Worm (Caenorhabditis elegans) whole organism, midembryonic: ENCODE measurements around the gene clc-28.

Source experiments
- T22C8.4 ChIP-seq: fragments of 200-800 bp; sonication (Bioruptor generic); IDR thresholded peaks from 2 replicates; pipeline ENCODE4 v1.3.6; 2022; ENCODE audit warnings: missing genetic modification characterization, missing compliant biosample characterization
- flt-1 ChIP-seq: fragments of 200-800 bp; sonication (Bioruptor generic); IDR thresholded peaks from 2 replicates; pipeline ENCODE4 v1.3.6; 2022; ENCODE audit warnings: missing genetic modification characterization, missing compliant biosample characterization
- med-1 ChIP-seq: sonication (generic microtip); optimal IDR thresholded peaks from 2 replicates; lab custom pipeline; 2017; ENCODE audit warnings: missing genetic modification characterization, mild to moderate bottlenecking, missing compliant biosample characterization, antibody characterized with exemption, missing genetic modification reagents; ENCODE audit not compliant: insufficient read depth
- ref-1 ChIP-seq: fragments of 200-800 bp; sonication (Bioruptor generic); conservative IDR thresholded peaks from 2 replicates; pipeline ENCODE4 v1.3.6; 2022; ENCODE audit warnings: missing genetic modification reagents, missing genetic modification characterization, missing compliant biosample characterization

- TF ChIP-seq med-1 (GFP tag; lab: Kevin White, UChicago) (no peak), ref-1 (no peak), flt-1 (no peak), T22C8.4 (GFP tag; lab: Robert Waterston, UW) (no peak)
Observed at ce11 chrIII:8289181-8289580, 50.1 kb downstream of the clc-28 start.
